Fruit fly (Drosophila melanogaster): ENCODE data around the gene Irbp18.
A peak's percentile ranks its signal among the peaks of the same experiment; 100 is the strongest.

Gene Irbp18

dm6 chr3L:11120419-11120958 is 22.5 kb upstream of the Irbp18 start, which contains the start of the genes FoxK and mRpL2 (continued):
- TF ChIP-seq Gug (GFP tag; IDR thresholded peaks at IDR 0.05) (0 out of 2 replicates have a peak, but pooled peaks have one; percentile 9), Eip93F (GFP tag; optimal IDR thresholded peaks at IDR 0.05) (no peak), net (GFP tag; optimal IDR thresholded peaks at IDR 0.05) (peak; percentile 84), CG6276 (GFP tag; optimal IDR thresholded peaks at IDR 0.05) (peak; percentile 94), Lpt (GFP tag; optimal IDR thresholded peaks at IDR 0.05) (peak; percentile 91), Blimp-1 (GFP tag; optimal IDR thresholded peaks at IDR 0.05) (peak; percentile 23), lz (GFP tag; optimal IDR thresholded peaks at IDR 0.05) (no peak), CG6808 (GFP tag; optimal IDR thresholded peaks at IDR 0.05) (peak; percentile 96), spab (GFP tag; optimal IDR thresholded peaks at IDR 0.05) (peak; percentile 86), Sox15 (GFP tag; optimal IDR thresholded peaks at IDR 0.05) (no peak), CG34406 (GFP tag; optimal IDR thresholded peaks at IDR 0.05) (peak; percentile 51), CG3919 (GFP tag; optimal IDR thresholded peaks at IDR 0.05) (peak; percentile 63), CG10631 (GFP tag; optimal IDR thresholded peaks at IDR 0.05) (peak; percentile 47), Met (GFP tag; optimal IDR thresholded peaks at IDR 0.05) (peak; percentile 62), CG1621 (tag; optimal IDR thresholded peaks at IDR 0.05) (peak; percentile 70), CG4318 (GFP tag; optimal IDR thresholded peaks at IDR 0.05) (peak; percentile 11), pdm3 (GFP tag; optimal IDR thresholded peaks at IDR 0.05) (peak; percentile 71), Eip78C (GFP tag) (peak; percentile 90), CG8319 (GFP tag; optimal IDR thresholded peaks at IDR 0.05) (peak; percentile 26)

- peak; percentile 78 for TF ChIP-seq vri (GFP tag; optimal IDR thresholded peaks at IDR 0.05)
- TF ChIP-seq Ets21C (GFP tag; optimal IDR thresholded peaks at IDR 0.05), result no peak
- no peak for TF ChIP-seq fd85E (GFP tag; optimal IDR thresholded peaks at IDR 0.05)
- TF ChIP-seq CG3919 (GFP tag; optimal IDR thresholded peaks at IDR 0.05), result no peak
- TF ChIP-seq CG8119 (GFP tag; IDR thresholded peaks at IDR 0.05), result no peak
- no peak for TF ChIP-seq eg (GFP tag; IDR thresholded peaks at IDR 0.05)
- TF ChIP-seq CG34406 (GFP tag; optimal IDR thresholded peaks at IDR 0.05), result no peak
- TF ChIP-seq fkh (GFP tag; optimal IDR thresholded peaks at IDR 0.05), result peak; percentile 98
Measured at dm6 chr3L:11119901-11120418, 22.0 kb upstream of the Irbp18 start.

- TF ChIP-seq CG9139 (GFP tag; optimal IDR thresholded peaks at IDR 0.05) (peak; percentile 13), CG6808 (GFP tag; optimal IDR thresholded peaks at IDR 0.05) (no peak), dac (GFP tag; optimal IDR thresholded peaks at IDR 0.05) (no peak), net (GFP tag; optimal IDR thresholded peaks at IDR 0.05) (no peak), Hr38 (GFP tag; optimal IDR thresholded peaks at IDR 0.05) (no peak), CG6792 (GFP tag; optimal IDR thresholded peaks at IDR 0.05) (no peak), CG6163 (GFP tag; IDR thresholded peaks at IDR 0.05) (peak; percentile 60; the same call in 2 of the 3 replicates), CG16779 (tag; optimal IDR thresholded peaks at IDR 0.05) (no peak), Ets21C (GFP tag; optimal IDR thresholded peaks at IDR 0.05) (no peak), Gug (GFP tag; IDR thresholded peaks at IDR 0.05) (0 out of 2 replicates have a peak, but pooled peaks have one; percentile 9), Sox15 (GFP tag; optimal IDR thresholded peaks at IDR 0.05) (no peak), CG3919 (GFP tag; optimal IDR thresholded peaks at IDR 0.05) (no peak), OdsH (GFP tag; optimal IDR thresholded peaks at IDR 0.05) (no peak), CG11294 (GFP tag; IDR thresholded peaks at IDR 0.05) (no peak), eg (GFP tag; IDR thresholded peaks at IDR 0.05) (peak; percentile 60; the same call in 2 of the 3 replicates), Hr39 (GFP tag; optimal IDR thresholded peaks at IDR 0.05) (peak; percentile 7), CG11902 (GFP tag; optimal IDR thresholded peaks at IDR 0.05) (no peak), fkh (GFP tag; optimal IDR thresholded peaks at IDR 0.05) (no peak), CG7368 (GFP tag; optimal IDR thresholded peaks at IDR 0.05) (no peak), CG8319 (GFP tag; optimal IDR thresholded peaks at IDR 0.05) (no peak), Ets96B (tag; optimal IDR thresholded peaks at IDR 0.05) (no peak), ss (GFP tag; optimal IDR thresholded peaks at IDR 0.05) (no peak), CG31627 (GFP tag; optimal IDR thresholded peaks at IDR 0.05) (peak; percentile 19), acj6 (GFP tag; optimal IDR thresholded peaks at IDR 0.05) (no peak), Eip93F (GFP tag; optimal IDR thresholded peaks at IDR 0.05) (no peak), CG15336 (GFP tag; IDR thresholded peaks at IDR 0.05) (no peak), Eip78C (GFP tag) (no peak), CG8119 (GFP tag; IDR thresholded peaks at IDR 0.05) (no peak; the same call in 2 of the 3 replicates), fd59A (GFP tag; optimal IDR thresholded peaks at IDR 0.05) (no peak), Eip75B (GFP tag; optimal IDR thresholded peaks at IDR 0.05) (no peak), CG10669 (GFP tag; optimal IDR thresholded peaks at IDR 0.05) (no peak), achi (GFP tag; optimal IDR thresholded peaks at IDR 0.05) (no peak), svp (GFP tag) (peak; percentile 60)
Measured at dm6 chr3L:11119396-11119900, 21.5 kb upstream of the Irbp18 start.

Measured in whole organism, prepupa.